Worm (Caenorhabditis elegans): ENCODE results near the gene srw-13.

DNA sequence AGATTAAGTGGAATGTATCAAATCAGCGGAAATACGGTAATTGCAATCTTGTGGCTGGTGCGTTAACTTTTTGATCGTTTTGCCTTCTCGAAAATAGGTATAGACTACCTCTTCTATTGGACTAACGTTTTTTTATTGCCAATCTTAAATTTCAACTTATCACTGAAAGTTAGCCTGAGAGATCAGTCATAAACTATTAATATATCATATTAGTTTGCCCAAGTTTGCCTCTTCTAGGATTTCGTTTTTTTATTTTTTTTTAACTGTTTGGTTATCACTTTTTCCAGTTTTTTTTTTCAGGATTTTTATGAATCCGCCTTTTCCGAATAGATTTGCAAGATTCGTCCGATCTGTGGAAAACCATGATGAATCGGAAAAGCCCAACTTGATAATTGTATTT lies 12.2 kb downstream of the srw-13 start, which contains the start of gene kin-30:
- TF ChIP-seq pha-4 (tag; optimal IDR thresholded peaks at IDR 0.05) (no peak), hlh-6 (tag; optimal IDR thresholded peaks at IDR 0.05) (no peak), sox-4 (tag; optimal IDR thresholded peaks at IDR 0.05) (no peak), hlh-15 (tag; optimal IDR thresholded peaks at IDR 0.05) (no peak), nfya-1 (tag; optimal IDR thresholded peaks at IDR 0.05) (no peak)

Measured in whole organism, late embryonic.